Fruit fly (Drosophila melanogaster): ENCODE measurements around the gene CG17197.

- TF ChIP-seq CG2875 (GFP tag; optimal IDR thresholded peaks at IDR 0.05) (no peak), fru (optimal IDR thresholded peaks at IDR 0.05) (no peak), pan (optimal IDR thresholded peaks at IDR 0.05) (no peak), pan (GFP tag; optimal IDR thresholded peaks at IDR 0.05 in 1 of 2, IDR thresholded peaks at IDR 0.05 in 1 of 2) (no peak), CG6683 (GFP tag; optimal IDR thresholded peaks at IDR 0.05) (no peak)
Measured at dm6 chr3R:25735801-25736068, 39.4 kb downstream of the CG17197 start.

Measured in whole organism, embryonic.